Worm (Caenorhabditis elegans) whole organism, L1 larva: ENCODE data around the gene sulp-7.

ENCODE experiments used
- C04F5.9 ChIP-seq: sonication (generic microtip); optimal IDR thresholded peaks from 2 replicates; lab custom pipeline; 2016; ENCODE audit warnings: missing genetic modification characterization, missing compliant biosample characterization
- F16B12.6 ChIP-seq: fragments of 150-350 bp; optimal IDR thresholded peaks from 2 replicates; lab custom pipeline; 2014; ENCODE audit warnings: missing biosample characterization, missing genetic modification characterization
- Y116A8C.19 ChIP-seq: sonication (generic microtip); optimal IDR thresholded peaks from 2 replicates; lab custom pipeline; 2016; ENCODE audit warnings: missing compliant biosample characterization, missing genetic modification characterization, borderline replicate concordance
- alr-1 ChIP-seq: fragments of 200-800 bp; sonication (Bioruptor generic); optimal IDR thresholded peaks from 2 replicates; lab custom pipeline; 2018; ENCODE audit warnings: borderline replicate concordance, mild to moderate bottlenecking, missing genetic modification characterization, missing compliant biosample characterization
- aly-2 ChIP-seq: fragments of 150-350 bp; optimal IDR thresholded peaks from 2 replicates; lab custom pipeline; 2014; ENCODE audit warnings: missing biosample characterization, missing genetic modification characterization
- ama-1 ChIP-seq: fragments of 150-350 bp; optimal IDR thresholded peaks from 2 replicates; lab custom pipeline; 2014
- blmp-1 ChIP-seq: fragments of 150-350 bp; optimal IDR thresholded peaks from 2 replicates; lab custom pipeline; 2014; ENCODE audit warnings: missing biosample characterization, missing genetic modification characterization
- ceh-63 ChIP-seq: fragments of 200-800 bp; sonication (Bioruptor generic); optimal IDR thresholded peaks from 2 replicates; lab custom pipeline; 2018; ENCODE audit warnings: mild to moderate bottlenecking, missing genetic modification characterization, missing compliant biosample characterization
- ceh-88 ChIP-seq: fragments of 200-800 bp; sonication (Bioruptor generic); IDR thresholded peaks from 2 replicates; pipeline ENCODE4 v1.3.6; 2022; ENCODE audit warnings: missing genetic modification characterization, missing compliant biosample characterization
- ces-1 ChIP-seq: fragments of 150-350 bp; optimal IDR thresholded peaks from 2 replicates; lab custom pipeline; 2014; ENCODE audit warnings: missing biosample characterization, missing genetic modification reagents, missing genetic modification characterization
- efl-3 ChIP-seq: fragments of 200-800 bp; sonication (Bioruptor generic); optimal IDR thresholded peaks from 2 replicates; lab custom pipeline; 2018; ENCODE audit warnings: mild to moderate bottlenecking, missing genetic modification characterization, missing compliant biosample characterization
- egl-13 ChIP-seq: sonication (generic microtip); optimal IDR thresholded peaks from 2 replicates; lab custom pipeline; 2016; ENCODE audit warnings: missing genotype, missing genetic modification reagents, missing genetic modification characterization, missing compliant biosample characterization
- elt-2 ChIP-seq: sonication (generic microtip); optimal IDR thresholded peaks from 2 replicates; lab custom pipeline; 2016; ENCODE audit warnings: missing genetic modification characterization, mild to moderate bottlenecking, inconsistent platforms, missing compliant biosample characterization, missing genetic modification reagents
- fkh-4 ChIP-seq: sonication (generic microtip); optimal IDR thresholded peaks from 2 replicates; lab custom pipeline; 2016; ENCODE audit warnings: missing compliant biosample characterization, missing genetic modification characterization, borderline replicate concordance
- fkh-8 ChIP-seq: sonication (generic microtip); optimal IDR thresholded peaks from 2 replicates; lab custom pipeline; 2016; ENCODE audit warnings: mild to moderate bottlenecking, missing genetic modification characterization, missing compliant biosample characterization
- grh-1 ChIP-seq: fragments of 200-800 bp; sonication (Bioruptor generic); IDR thresholded peaks from 2 replicates; pipeline ENCODE4 v1.3.6; 2022; ENCODE audit warnings: missing genetic modification reagents, missing genetic modification characterization, missing compliant biosample characterization
- hlh-17 ChIP-seq: fragments of 200-800 bp; sonication (Bioruptor generic); optimal IDR thresholded peaks from 2 replicates; lab custom pipeline; 2018; ENCODE audit warnings: missing genetic modification characterization, mild to moderate bottlenecking, missing compliant biosample characterization, moderate library complexity, borderline replicate concordance
- hlh-4 ChIP-seq: sonication (generic microtip); optimal IDR thresholded peaks from 2 replicates; lab custom pipeline; 2016; ENCODE audit warnings: mild to moderate bottlenecking, missing genetic modification characterization, missing compliant biosample characterization
- hpl-2 ChIP-seq: fragments of 150-350 bp; optimal IDR thresholded peaks from 2 replicates; lab custom pipeline; 2014; ENCODE audit warnings: missing biosample characterization, missing genetic modification reagents, missing genetic modification characterization
- irx-1 ChIP-seq: sonication (generic microtip); optimal IDR thresholded peaks from 2 replicates; lab custom pipeline; 2016; ENCODE audit warnings: missing genetic modification characterization, missing compliant biosample characterization
- lin-14 ChIP-seq: fragments of 200-800 bp; sonication (Bioruptor generic); optimal IDR thresholded peaks from 2 replicates; lab custom pipeline; 2018; ENCODE audit warnings: mild to moderate bottlenecking, missing genetic modification characterization, moderate library complexity, missing compliant biosample characterization
- lin-35 ChIP-seq, 2 experiments: fragments of 150-350 bp; optimal IDR thresholded peaks; 2 replicates each; lab custom pipeline; 2014; ENCODE audit warnings: missing biosample characterization in 2 of 2, missing genetic modification characterization in 2 of 2, missing genetic modification reagents in 2 of 2
- lir-3 ChIP-seq: sonication (generic microtip); optimal IDR thresholded peaks from 2 replicates; lab custom pipeline; 2016; ENCODE audit warnings: mild to moderate bottlenecking, missing genetic modification characterization, moderate library complexity, missing compliant biosample characterization; ENCODE audit not compliant: poor library complexity
- lsy-2 ChIP-seq, 2 experiments: fragments of 150-350 bp; optimal IDR thresholded peaks; 2 replicates each; lab custom pipeline; 2014; ENCODE audit warnings: missing biosample characterization in 2 of 2, missing genetic modification characterization in 2 of 2
- mef-2 ChIP-seq: fragments of 150-350 bp; optimal IDR thresholded peaks from 2 replicates; lab custom pipeline; 2014; ENCODE audit warnings: missing biosample characterization, missing genetic modification characterization
- mep-1 ChIP-seq: fragments of 150-350 bp; optimal IDR thresholded peaks from 2 replicates; lab custom pipeline; 2014; ENCODE audit warnings: missing biosample characterization, missing genetic modification characterization
- nhr-11 ChIP-seq: fragments of 150-350 bp; optimal IDR thresholded peaks from 2 replicates; lab custom pipeline; 2014; ENCODE audit warnings: missing biosample characterization, missing genetic modification characterization
- nhr-19 ChIP-seq: fragments of 200-800 bp; sonication (Bioruptor generic); conservative IDR thresholded peaks from 2 replicates; pipeline ENCODE4 v1.3.6; 2022; ENCODE audit warnings: missing genetic modification characterization, missing compliant biosample characterization
- nhr-47 ChIP-seq: sonication (generic microtip); optimal IDR thresholded peaks from 2 replicates; lab custom pipeline; 2016; ENCODE audit warnings: mild to moderate bottlenecking, missing genetic modification characterization, moderate library complexity, missing compliant biosample characterization
- nhr-71 ChIP-seq: sonication (generic microtip); optimal IDR thresholded peaks from 2 replicates; lab custom pipeline; 2016; ENCODE audit warnings: mild to moderate bottlenecking, missing genetic modification characterization, moderate library complexity, missing compliant biosample characterization
- nhr-76 ChIP-seq: sonication (generic microtip); optimal IDR thresholded peaks from 2 replicates; lab custom pipeline; 2017; ENCODE audit warnings: missing biosample characterization, missing genetic modification characterization
- nhr-84 ChIP-seq: sonication (generic microtip); optimal IDR thresholded peaks from 2 replicates; lab custom pipeline; 2017; ENCODE audit warnings: missing biosample characterization, missing genetic modification characterization
- pax-3 ChIP-seq: fragments of 200-800 bp; sonication (Bioruptor generic); optimal IDR thresholded peaks from 2 replicates; lab custom pipeline; 2018; ENCODE audit warnings: mild to moderate bottlenecking, missing genetic modification characterization, moderate library complexity, missing compliant biosample characterization
- pqm-1 ChIP-seq: sonication (generic microtip); optimal IDR thresholded peaks from 3 replicates; lab custom pipeline; 2017; ENCODE audit warnings: missing biosample characterization, missing genetic modification characterization
- rnt-1 ChIP-seq: sonication (generic microtip); optimal IDR thresholded peaks from 2 replicates; lab custom pipeline; 2016; ENCODE audit warnings: mild to moderate bottlenecking, missing genetic modification characterization, moderate library complexity, missing compliant biosample characterization
- skn-1 ChIP-seq: fragments of 150-350 bp; optimal IDR thresholded peaks from 2 replicates; lab custom pipeline; 2014; ENCODE audit warnings: missing biosample characterization, missing genetic modification characterization
- snpc-4 ChIP-seq: fragments of 150-350 bp; optimal IDR thresholded peaks from 2 replicates; lab custom pipeline; 2014; ENCODE audit warnings: missing biosample characterization, missing genetic modification characterization
- sox-4 ChIP-seq: sonication (generic microtip); optimal IDR thresholded peaks from 2 replicates; lab custom pipeline; 2016; ENCODE audit warnings: missing genetic modification characterization, missing compliant biosample characterization
- sptf-1 ChIP-seq: fragments of 150-350 bp; optimal IDR thresholded peaks from 2 replicates; lab custom pipeline; 2014; ENCODE audit warnings: missing biosample characterization, missing genetic modification characterization
- tlp-1 ChIP-seq: fragments of 150-350 bp; optimal IDR thresholded peaks from 2 replicates; lab custom pipeline; 2014; ENCODE audit warnings: missing biosample characterization, missing genetic modification characterization
- unc-30 ChIP-seq: sonication (generic microtip); optimal IDR thresholded peaks from 2 replicates; lab custom pipeline; 2017; ENCODE audit warnings: missing biosample characterization, missing genetic modification characterization
- vab-15 ChIP-seq: sonication (generic microtip); optimal IDR thresholded peaks from 2 replicates; lab custom pipeline; 2017; ENCODE audit warnings: missing genotype, mild to moderate bottlenecking, missing genetic modification characterization, missing compliant biosample characterization
- xbp-1 ChIP-seq: sonication (generic microtip); optimal IDR thresholded peaks from 2 replicates; lab custom pipeline; 2016; ENCODE audit warnings: missing genetic modification characterization, missing compliant biosample characterization
- ztf-11 ChIP-seq, 2 experiments: sonication (generic microtip); optimal IDR thresholded peaks; 2 replicates each; lab custom pipeline; 2016 to 2017; ENCODE audit warnings: missing genetic modification characterization in 2 of 2, missing biosample characterization in 1 of 2, missing compliant biosample characterization in 1 of 2

sulp-7 gene

ce11 chrX:11078150-11078549, 2.3 kb upstream of the sulp-7 start, which contains the start of gene W04G3.10:
Gene W04G3.10 (minus strand): TSS chrX:11078250.
- TF ChIP-seq tlp-1 (tag; lab: Kevin White, UChicago) (no peak), sox-4 (tag; lab: Kevin White, UChicago) (no peak), xbp-1 (tag; lab: Kevin White, UChicago) (no peak), ama-1 (lab: Kevin White, UChicago) (no peak), lir-3 (tag; lab: Kevin White, UChicago) (no peak), mef-2 (tag; lab: Kevin White, UChicago) (no peak), fkh-8 (tag; lab: Kevin White, UChicago) (no peak), skn-1 (no peak), efl-3 (GFP tag; lab: Kevin White, UChicago) (no peak), irx-1 (tag; lab: Kevin White, UChicago) (no peak), hlh-17 (no peak), hlh-4 (tag; lab: Kevin White, UChicago) (no peak)
- TF ChIP-seq, all 84 proteins: peak for 0

- no peak for TF ChIP-seq lsy-2 (tag; optimal IDR thresholded peaks at IDR 0.05; lab: Kevin White, UChicago)
Measured at ce11 chrX:11079667-11080066, 811 bp upstream of the sulp-7 start, which contains the start of gene W04G3.13. Gene W04G3.13 (minus strand): TSS chrX:11079767.

- no peak for TF ChIP-seq snpc-4
- TF ChIP-seq grh-1 = no peak
- no peak for TF ChIP-seq irx-1 (tag; lab: Kevin White, UChicago)
- no peak for TF ChIP-seq F16B12.6
- TF ChIP-seq ceh-88 = no peak
- no peak for TF ChIP-seq nhr-19 (GFP tag; lab: Robert Waterston, UW)
- TF ChIP-seq nhr-47 (tag; lab: Kevin White, UChicago) = no peak
- no peak for TF ChIP-seq mep-1 (tag; lab: Kevin White, UChicago)
- TF ChIP-seq lsy-2 (tag; optimal IDR thresholded peaks at IDR 0.05; lab: Kevin White, UChicago) = no peak
- TF ChIP-seq pqm-1 (tag; lab: Kevin White, UChicago) = no peak
- no peak for TF ChIP-seq fkh-4 (tag; lab: Kevin White, UChicago)
- TF ChIP-seq nhr-11 (tag; lab: Kevin White, UChicago) = no peak
- no peak for TF ChIP-seq lin-14 (GFP tag; lab: Kevin White, UChicago)
- TF ChIP-seq aly-2 (tag; lab: Kevin White, UChicago) = no peak
- TF ChIP-seq ceh-63 (GFP tag; lab: Kevin White, UChicago) = no peak
- no peak for TF ChIP-seq hpl-2 (GFP tag; lab: Kevin White, UChicago)
- no peak for TF ChIP-seq egl-13 (tag; lab: Kevin White, UChicago)
Measured at ce11 chrX:11085162-11085561, 4.7 kb downstream of the sulp-7 start, which contains the start of gene W04G3.7. Gene W04G3.7 (minus strand): TSS chrX:11085262.

ce11 chrX:11088952-11089351, 8.5 kb downstream of the sulp-7 start, which contains the start of gene W04G3.11:
Gene W04G3.11 (plus strand): TSS chrX:11089195.
- TF ChIP-seq unc-30 (tag; lab: Kevin White, UChicago) = no peak
- TF ChIP-seq F16B12.6 = no peak
- no peak for TF ChIP-seq ceh-63 (GFP tag; lab: Kevin White, UChicago)
- no peak for TF ChIP-seq hlh-17
- no peak for TF ChIP-seq nhr-76 (tag; lab: Kevin White, UChicago)
- TF ChIP-seq C04F5.9 = no peak
- no peak for TF ChIP-seq ztf-11 (tag; optimal IDR thresholded peaks at IDR 0.05; lab: Kevin White, UChicago)
- no peak for TF ChIP-seq mef-2 (tag; lab: Kevin White, UChicago)
- TF ChIP-seq ces-1 (GFP tag; lab: Kevin White, UChicago) = no peak
- no peak for TF ChIP-seq sptf-1 (tag; lab: Kevin White, UChicago)
- no peak for TF ChIP-seq nhr-84

ce11 chrX:11093985-11094593, 13.6 kb downstream of the sulp-7 start:
- peak; percentile 34 for TF ChIP-seq hlh-4 (tag; lab: Kevin White, UChicago)
- peak; percentile 99 for TF ChIP-seq nhr-71
- TF ChIP-seq elt-2 (tag; lab: Kevin White, UChicago) = peak; percentile 96
- TF ChIP-seq pax-3 = peak; percentile 97
- TF ChIP-seq Y116A8C.19 (tag; lab: Kevin White, UChicago) = peak; percentile 26
- peak; percentile 57 for TF ChIP-seq ama-1 (lab: Kevin White, UChicago)
- peak; percentile 71 for TF ChIP-seq blmp-1 (tag; lab: Kevin White, UChicago)
- peak; percentile 100 for TF ChIP-seq nhr-47 (tag; lab: Kevin White, UChicago)
- peak; percentile 100 for TF ChIP-seq rnt-1 (tag; lab: Kevin White, UChicago)
- peak; percentile 97 for TF ChIP-seq fkh-8 (tag; lab: Kevin White, UChicago)
- peak; percentile 83 to 94 for TF ChIP-seq lin-35 (GFP tag; optimal IDR thresholded peaks at IDR 0.05; lab: Kevin White, UChicago)
- no peak for TF ChIP-seq hlh-17
- no peak for TF ChIP-seq alr-1 (tag; lab: Kevin White, UChicago)
- peak; percentile 84 for TF ChIP-seq vab-15 (tag; lab: Kevin White, UChicago)
